Worm (Caenorhabditis elegans) whole organism, L1 larva: ENCODE results near the gene C29E4.12.

Source experiments
- C04F5.9 ChIP-seq: sonication (generic microtip); optimal IDR thresholded peaks from 2 replicates; lab custom pipeline; 2016; ENCODE audit warnings: missing genetic modification characterization, missing compliant biosample characterization
- C16A3.4 ChIP-seq: fragments of 150-350 bp; optimal IDR thresholded peaks from 2 replicates; lab custom pipeline; 2014; ENCODE audit warnings: missing biosample characterization, missing genetic modification characterization
- F16B12.6 ChIP-seq: fragments of 150-350 bp; optimal IDR thresholded peaks from 2 replicates; lab custom pipeline; 2014; ENCODE audit warnings: missing biosample characterization, missing genetic modification characterization
- Y116A8C.19 ChIP-seq: sonication (generic microtip); optimal IDR thresholded peaks from 2 replicates; lab custom pipeline; 2016; ENCODE audit warnings: missing compliant biosample characterization, missing genetic modification characterization, borderline replicate concordance
- alr-1 ChIP-seq: fragments of 200-800 bp; sonication (Bioruptor generic); optimal IDR thresholded peaks from 2 replicates; lab custom pipeline; 2018; ENCODE audit warnings: borderline replicate concordance, mild to moderate bottlenecking, missing genetic modification characterization, missing compliant biosample characterization
- aly-2 ChIP-seq: fragments of 150-350 bp; optimal IDR thresholded peaks from 2 replicates; lab custom pipeline; 2014; ENCODE audit warnings: missing biosample characterization, missing genetic modification characterization
- ama-1 ChIP-seq: fragments of 150-350 bp; optimal IDR thresholded peaks from 2 replicates; lab custom pipeline; 2014
- ceh-63 ChIP-seq: fragments of 200-800 bp; sonication (Bioruptor generic); optimal IDR thresholded peaks from 2 replicates; lab custom pipeline; 2018; ENCODE audit warnings: mild to moderate bottlenecking, missing genetic modification characterization, missing compliant biosample characterization
- ceh-82 ChIP-seq, 3 experiments: fragments of 150-350 bp in 1 of 3; sonication (generic microtip) in 2 of 3; optimal IDR thresholded peaks; 2 replicates each; lab custom pipeline; 2014 to 2017; ENCODE audit warnings: missing biosample characterization in 3 of 3, missing genetic modification characterization in 3 of 3
- ceh-90 ChIP-seq: sonication (generic microtip); optimal IDR thresholded peaks from 2 replicates; lab custom pipeline; 2016; ENCODE audit warnings: missing genetic modification characterization, missing compliant biosample characterization
- dpl-1 ChIP-seq, 3 experiments: fragments of 150-350 bp in 2 of 3; sonication (generic microtip) in 1 of 3; optimal IDR thresholded peaks; 2 replicates each; lab custom pipeline; 2014 to 2017; ENCODE audit warnings: missing biosample characterization in 3 of 3, missing genetic modification characterization in 3 of 3, missing genetic modification reagents in 3 of 3
- dsc-1 ChIP-seq: sonication (generic microtip); optimal IDR thresholded peaks from 2 replicates; lab custom pipeline; 2016; ENCODE audit warnings: mild to moderate bottlenecking, missing genetic modification characterization, missing compliant biosample characterization
- efl-1 ChIP-seq, 4 experiments: fragments of 150-350 bp; optimal IDR thresholded peaks in 3 of 4; peaks in 1 of 4; 1 replicate in 1 of 4; 2 replicates in 3 of 4; lab custom pipeline; 2014; ENCODE audit warnings: missing biosample characterization in 2 of 4, missing genetic modification characterization in 2 of 4, missing genetic modification reagents in 2 of 4
- egl-13 ChIP-seq: sonication (generic microtip); optimal IDR thresholded peaks from 2 replicates; lab custom pipeline; 2016; ENCODE audit warnings: missing genotype, missing genetic modification reagents, missing genetic modification characterization, missing compliant biosample characterization
- elt-2 ChIP-seq: sonication (generic microtip); optimal IDR thresholded peaks from 2 replicates; lab custom pipeline; 2016; ENCODE audit warnings: missing genetic modification characterization, mild to moderate bottlenecking, inconsistent platforms, missing compliant biosample characterization, missing genetic modification reagents
- elt-3 ChIP-seq, 6 experiments: fragments of 150-350 bp in 1 of 6; sonication (generic microtip); optimal IDR thresholded peaks; 2 replicates each; lab custom pipeline; 2017 to 2018; ENCODE audit warnings: missing biosample characterization in 6 of 6, missing genetic modification characterization in 6 of 6, inconsistent platforms in 1 of 6
- ets-5 ChIP-seq: fragments of 200-800 bp; sonication (Bioruptor generic); IDR thresholded peaks from 2 replicates; pipeline ENCODE4 v1.3.6; 2022; ENCODE audit warnings: missing genetic modification characterization, missing compliant biosample characterization
- fkh-10 ChIP-seq: sonication (generic microtip); optimal IDR thresholded peaks from 2 replicates; lab custom pipeline; 2017; ENCODE audit warnings: missing biosample characterization, missing genetic modification reagents, missing genetic modification characterization
- hlh-17 ChIP-seq: fragments of 200-800 bp; sonication (Bioruptor generic); optimal IDR thresholded peaks from 2 replicates; lab custom pipeline; 2018; ENCODE audit warnings: missing genetic modification characterization, mild to moderate bottlenecking, missing compliant biosample characterization, moderate library complexity, borderline replicate concordance
- hlh-4 ChIP-seq: sonication (generic microtip); optimal IDR thresholded peaks from 2 replicates; lab custom pipeline; 2016; ENCODE audit warnings: mild to moderate bottlenecking, missing genetic modification characterization, missing compliant biosample characterization
- irx-1 ChIP-seq: sonication (generic microtip); optimal IDR thresholded peaks from 2 replicates; lab custom pipeline; 2016; ENCODE audit warnings: missing genetic modification characterization, missing compliant biosample characterization
- isw-1 ChIP-seq: fragments of 200-800 bp; sonication (Bioruptor generic); IDR thresholded peaks from 2 replicates; pipeline ENCODE4 v1.3.6; 2022; ENCODE audit warnings: missing genetic modification characterization, missing compliant biosample characterization
- jun-1 ChIP-seq: fragments of 150-350 bp; optimal IDR thresholded peaks from 2 replicates; lab custom pipeline; 2014; ENCODE audit warnings: missing biosample characterization, missing genetic modification reagents, missing genetic modification characterization
- lin-13 ChIP-seq: fragments of 150-350 bp; optimal IDR thresholded peaks from 2 replicates; lab custom pipeline; 2014; ENCODE audit warnings: missing biosample characterization, missing genetic modification reagents, missing genetic modification characterization
- lin-14 ChIP-seq: fragments of 200-800 bp; sonication (Bioruptor generic); optimal IDR thresholded peaks from 2 replicates; lab custom pipeline; 2018; ENCODE audit warnings: mild to moderate bottlenecking, missing genetic modification characterization, moderate library complexity, missing compliant biosample characterization
- lin-15B ChIP-seq: fragments of 150-350 bp; sonication (generic microtip); optimal IDR thresholded peaks from 3 replicates; lab custom pipeline; 2014; ENCODE audit warnings: missing biosample characterization, missing genetic modification characterization
- lin-35 ChIP-seq, 2 experiments: fragments of 150-350 bp; optimal IDR thresholded peaks; 2 replicates each; lab custom pipeline; 2014; ENCODE audit warnings: missing biosample characterization in 2 of 2, missing genetic modification characterization in 2 of 2, missing genetic modification reagents in 2 of 2
- lin-39 ChIP-seq: fragments of 150-350 bp; optimal IDR thresholded peaks from 2 replicates; lab custom pipeline; 2014; ENCODE audit warnings: missing biosample characterization, missing genetic modification reagents, missing genetic modification characterization
- lir-3 ChIP-seq: sonication (generic microtip); optimal IDR thresholded peaks from 2 replicates; lab custom pipeline; 2016; ENCODE audit warnings: mild to moderate bottlenecking, missing genetic modification characterization, moderate library complexity, missing compliant biosample characterization; ENCODE audit not compliant: poor library complexity
- mab-9 ChIP-seq: fragments of 200-800 bp; sonication (Bioruptor generic); IDR thresholded peaks from 2 replicates; pipeline ENCODE4 v1.3.6; 2022; ENCODE audit warnings: missing genetic modification reagents, missing genetic modification characterization, missing compliant biosample characterization
- mep-1 ChIP-seq: fragments of 150-350 bp; optimal IDR thresholded peaks from 2 replicates; lab custom pipeline; 2014; ENCODE audit warnings: missing biosample characterization, missing genetic modification characterization
- nhr-11 ChIP-seq: fragments of 150-350 bp; optimal IDR thresholded peaks from 2 replicates; lab custom pipeline; 2014; ENCODE audit warnings: missing biosample characterization, missing genetic modification characterization
- nhr-12 ChIP-seq: sonication (generic microtip); optimal IDR thresholded peaks from 2 replicates; lab custom pipeline; 2017; ENCODE audit warnings: missing biosample characterization, missing genetic modification characterization
- nhr-20 ChIP-seq: sonication (generic microtip); optimal IDR thresholded peaks from 2 replicates; lab custom pipeline; 2016; ENCODE audit warnings: mild to moderate bottlenecking, missing genetic modification characterization, missing compliant biosample characterization
- nhr-28 ChIP-seq: fragments of 150-350 bp; optimal IDR thresholded peaks from 2 replicates; lab custom pipeline; 2014; ENCODE audit warnings: missing biosample characterization, missing genetic modification characterization
- nhr-47 ChIP-seq: sonication (generic microtip); optimal IDR thresholded peaks from 2 replicates; lab custom pipeline; 2016; ENCODE audit warnings: mild to moderate bottlenecking, missing genetic modification characterization, moderate library complexity, missing compliant biosample characterization
- nhr-77 ChIP-seq: fragments of 150-350 bp; optimal IDR thresholded peaks from 2 replicates; lab custom pipeline; 2014; ENCODE audit warnings: missing biosample characterization, missing genetic modification characterization
- pag-3 ChIP-seq: sonication (generic microtip); optimal IDR thresholded peaks from 2 replicates; lab custom pipeline; 2017; ENCODE audit warnings: missing genetic modification characterization, mild to moderate bottlenecking, missing compliant biosample characterization, antibody characterized with exemption, borderline replicate concordance; ENCODE audit not compliant: insufficient read depth
- pax-3 ChIP-seq: fragments of 200-800 bp; sonication (Bioruptor generic); optimal IDR thresholded peaks from 2 replicates; lab custom pipeline; 2018; ENCODE audit warnings: mild to moderate bottlenecking, missing genetic modification characterization, moderate library complexity, missing compliant biosample characterization
- pqm-1 ChIP-seq: sonication (generic microtip); optimal IDR thresholded peaks from 3 replicates; lab custom pipeline; 2017; ENCODE audit warnings: missing biosample characterization, missing genetic modification characterization
- rnt-1 ChIP-seq: sonication (generic microtip); optimal IDR thresholded peaks from 2 replicates; lab custom pipeline; 2016; ENCODE audit warnings: mild to moderate bottlenecking, missing genetic modification characterization, moderate library complexity, missing compliant biosample characterization
- skn-1 ChIP-seq: fragments of 150-350 bp; optimal IDR thresholded peaks from 2 replicates; lab custom pipeline; 2014; ENCODE audit warnings: missing biosample characterization, missing genetic modification characterization
- sox-4 ChIP-seq: sonication (generic microtip); optimal IDR thresholded peaks from 2 replicates; lab custom pipeline; 2016; ENCODE audit warnings: missing genetic modification characterization, missing compliant biosample characterization
- sptf-1 ChIP-seq: fragments of 150-350 bp; optimal IDR thresholded peaks from 2 replicates; lab custom pipeline; 2014; ENCODE audit warnings: missing biosample characterization, missing genetic modification characterization
- unc-30 ChIP-seq: sonication (generic microtip); optimal IDR thresholded peaks from 2 replicates; lab custom pipeline; 2017; ENCODE audit warnings: missing biosample characterization, missing genetic modification characterization
- unc-62 ChIP-seq: fragments of 150-350 bp; optimal IDR thresholded peaks from 2 replicates; lab custom pipeline; 2014; ENCODE audit warnings: missing biosample characterization, missing genetic modification reagents, missing genetic modification characterization
- unc-98 ChIP-seq: fragments of 200-800 bp; sonication (Bioruptor generic); IDR thresholded peaks from 2 replicates; pipeline ENCODE4 v1.3.6; 2022; ENCODE audit warnings: missing genetic modification characterization, missing compliant biosample characterization
- vab-15 ChIP-seq: sonication (generic microtip); optimal IDR thresholded peaks from 2 replicates; lab custom pipeline; 2017; ENCODE audit warnings: missing genotype, mild to moderate bottlenecking, missing genetic modification characterization, missing compliant biosample characterization
- zag-1 ChIP-seq: fragments of 150-350 bp; optimal IDR thresholded peaks from 2 replicates; lab custom pipeline; 2014; ENCODE audit warnings: missing biosample characterization, missing genetic modification characterization
- zip-4 ChIP-seq: fragments of 200-800 bp; sonication (Bioruptor generic); optimal IDR thresholded peaks from 2 replicates; lab custom pipeline; 2018; ENCODE audit warnings: mild to moderate bottlenecking, missing genetic modification characterization, moderate library complexity, missing compliant biosample characterization
- ztf-11 ChIP-seq, 2 experiments: sonication (generic microtip); optimal IDR thresholded peaks; 2 replicates each; lab custom pipeline; 2016 to 2017; ENCODE audit warnings: missing genetic modification characterization in 2 of 2, missing biosample characterization in 1 of 2, missing compliant biosample characterization in 1 of 2
- ztf-4 ChIP-seq: fragments of 150-350 bp; optimal IDR thresholded peaks from 2 replicates; lab custom pipeline; 2014; ENCODE audit warnings: missing biosample characterization, missing genetic modification characterization

The C29E4.12 gene

ce11 chrIII:7940819-7941218 lies at the start of gene C29E4.12:
TSS of gene C29E4.12 (plus strand) at chrIII:7941151.
- TF ChIP-seq dsc-1 (tag; lab: Kevin White, UChicago): no peak
- peak; percentile 52 for TF ChIP-seq mep-1
- TF ChIP-seq pag-3 (tag; lab: Kevin White, UChicago): no peak
- no peak for TF ChIP-seq Y116A8C.19 (tag; lab: Kevin White, UChicago)
- TF ChIP-seq sptf-1: no peak
- TF ChIP-seq ceh-90 (tag; lab: Kevin White, UChicago): peak; percentile 34
- TF ChIP-seq ceh-63 (GFP tag; lab: Kevin White, UChicago): no peak
- TF ChIP-seq nhr-20 (tag; lab: Kevin White, UChicago): peak; percentile 74
- no peak for TF ChIP-seq zag-1 (tag; lab: Kevin White, UChicago)
- no peak for TF ChIP-seq mab-9 (GFP tag; lab: Robert Waterston, UW)
- peak; percentile 26 for TF ChIP-seq elt-2
- TF ChIP-seq unc-98 (GFP tag; lab: Robert Waterston, UW): no peak
- TF ChIP-seq pax-3: peak; percentile 65
- no peak for TF ChIP-seq ama-1 (lab: Kevin White, UChicago)
- no peak for TF ChIP-seq hlh-17 (GFP tag; lab: Kevin White, UChicago)
- TF ChIP-seq alr-1 (tag; lab: Kevin White, UChicago): no peak
- no peak for TF ChIP-seq nhr-28 (tag; lab: Kevin White, UChicago)
- TF ChIP-seq F16B12.6: peak; percentile 62
- peak; percentile 87 for TF ChIP-seq rnt-1 (tag; lab: Kevin White, UChicago)
- peak; percentile 62 for TF ChIP-seq irx-1 (tag; lab: Kevin White, UChicago)
- TF ChIP-seq egl-13 (tag; lab: Kevin White, UChicago): peak; percentile 26
- peak; percentile 64 for TF ChIP-seq aly-2
- TF ChIP-seq nhr-47: peak; percentile 84
- TF ChIP-seq dpl-1 (GFP tag; optimal IDR thresholded peaks at IDR 0.05; lab: Kevin White, UChicago): peak; percentile 96 to 98 (median 98)
- no peak for TF ChIP-seq ztf-4 (tag; lab: Kevin White, UChicago)
- peak; percentile 69 for TF ChIP-seq jun-1
- peak in 1 of 2 experiments; percentile 18 for TF ChIP-seq ztf-11 (tag; optimal IDR thresholded peaks at IDR 0.05; lab: Kevin White, UChicago)
- peak; percentile 82 to 98 for TF ChIP-seq efl-1 (optimal IDR thresholded peaks at IDR 0.05; lab: Kevin White, UChicago)
- TF ChIP-seq efl-1 (GFP tag; optimal IDR thresholded peaks at IDR 0.05 in 1 of 2; lab: Kevin White, UChicago): peak; percentile 98 to 100
- no peak for TF ChIP-seq unc-30 (tag; lab: Kevin White, UChicago)
- peak; percentile 47 to 79 (median 69) for TF ChIP-seq ceh-82 (tag; optimal IDR thresholded peaks at IDR 0.05; lab: Kevin White, UChicago)
- peak; percentile 82 for TF ChIP-seq C16A3.4
- TF ChIP-seq nhr-11 (tag; lab: Kevin White, UChicago): peak; percentile 59
- peak; percentile 82 for TF ChIP-seq isw-1 (GFP tag; lab: Robert Waterston, UW)
- TF ChIP-seq hlh-4 (tag; lab: Kevin White, UChicago): no peak
- TF ChIP-seq skn-1 (tag; lab: Kevin White, UChicago): peak; percentile 81
- TF ChIP-seq elt-3 (tag; optimal IDR thresholded peaks at IDR 0.05; lab: Kevin White, UChicago): peak in 2 of 6 experiments; percentile 4 to 64
- TF ChIP-seq pqm-1 (tag; lab: Kevin White, UChicago): no peak
- peak; percentile 63 for TF ChIP-seq C04F5.9 (tag; lab: Kevin White, UChicago)
- no peak for TF ChIP-seq fkh-10 (GFP tag; lab: Kevin White, UChicago)
- no peak for TF ChIP-seq ets-5 (GFP tag; lab: Robert Waterston, UW)
- no peak for TF ChIP-seq lin-14 (GFP tag; lab: Kevin White, UChicago)
- TF ChIP-seq lin-13 (GFP tag; lab: Kevin White, UChicago): peak; percentile 70
- peak; percentile 41 for TF ChIP-seq lin-39 (tag; lab: Kevin White, UChicago)
- TF ChIP-seq lin-15B (tag; lab: Kevin White, UChicago): peak; percentile 91
- peak; percentile 25 for TF ChIP-seq zip-4 (GFP tag; lab: Kevin White, UChicago)
- TF ChIP-seq sox-4 (tag; lab: Kevin White, UChicago): no peak
- no peak for TF ChIP-seq nhr-12 (tag; lab: Kevin White, UChicago)
- no peak for TF ChIP-seq vab-15 (tag; lab: Kevin White, UChicago)
- TF ChIP-seq nhr-77: peak; percentile 61
- peak; percentile 98 to 99 for TF ChIP-seq lin-35 (GFP tag; optimal IDR thresholded peaks at IDR 0.05; lab: Kevin White, UChicago)
- peak; percentile 61 for TF ChIP-seq lir-3 (tag; lab: Kevin White, UChicago)
- TF ChIP-seq unc-62: no peak
